Fruit fly (Drosophila melanogaster): ENCODE results near the gene CG31200.

The CG31200 gene

dm6 chr3R:20779969-20780368 lies 34.8 kb upstream of the CG31200 start (continued):
- TF ChIP-seq CG31627 (GFP tag; optimal IDR thresholded peaks at IDR 0.05) (no peak), CG34406 (GFP tag; optimal IDR thresholded peaks at IDR 0.05) (peak; percentile 49), Hr38 (GFP tag; optimal IDR thresholded peaks at IDR 0.05) (no peak), Eip78C (GFP tag) (peak; percentile 91), acj6 (GFP tag; optimal IDR thresholded peaks at IDR 0.05) (no peak), CG6163 (GFP tag; IDR thresholded peaks at IDR 0.05) (no peak; the same call in none of the 3 replicates), fd59A (GFP tag; optimal IDR thresholded peaks at IDR 0.05) (peak; percentile 12), vri (GFP tag; optimal IDR thresholded peaks at IDR 0.05) (peak; percentile 69), Smox (GFP tag; optimal IDR thresholded peaks at IDR 0.05) (peak; percentile 11), Hr39 (GFP tag; optimal IDR thresholded peaks at IDR 0.05) (no peak), CG4318 (GFP tag; optimal IDR thresholded peaks at IDR 0.05) (no peak), CG15336 (GFP tag; IDR thresholded peaks at IDR 0.05) (peak; percentile 80), dsx (GFP tag; optimal IDR thresholded peaks at IDR 0.05; ENCODE audit: poor library complexity, severe bottlenecking) (peak; percentile 63), CG1621 (tag; optimal IDR thresholded peaks at IDR 0.05) (peak; percentile 62), Hr4 (GFP tag; optimal IDR thresholded peaks at IDR 0.05) (no peak), dac (GFP tag; optimal IDR thresholded peaks at IDR 0.05) (no peak), Sox14 (GFP tag; optimal IDR thresholded peaks at IDR 0.05) (peak; percentile 20)

- TF ChIP-seq Ets96B (tag; optimal IDR thresholded peaks at IDR 0.05) = no peak
- TF ChIP-seq CG8319 (GFP tag; optimal IDR thresholded peaks at IDR 0.05) = no peak
- no peak for TF ChIP-seq CG1621 (tag; optimal IDR thresholded peaks at IDR 0.05)
- no peak for TF ChIP-seq CG4318 (GFP tag; optimal IDR thresholded peaks at IDR 0.05)
- no peak for TF ChIP-seq CG6808 (GFP tag; optimal IDR thresholded peaks at IDR 0.05)
- no peak for TF ChIP-seq topi (GFP tag; optimal IDR thresholded peaks at IDR 0.05)
- TF ChIP-seq ss (GFP tag; optimal IDR thresholded peaks at IDR 0.05) = no peak
These were observed 34.4 kb upstream of the CG31200 start for dm6 chr3R:20779545-20779944.

- TF ChIP-seq dac (GFP tag; optimal IDR thresholded peaks at IDR 0.05) = peak; percentile 79
- peak; percentile 37 for TF ChIP-seq lz (GFP tag; optimal IDR thresholded peaks at IDR 0.05)
- peak; percentile 95 for TF ChIP-seq CG6808 (GFP tag; optimal IDR thresholded peaks at IDR 0.05)
- TF ChIP-seq CG11902 (GFP tag; optimal IDR thresholded peaks at IDR 0.05) = no peak
- peak; percentile 96 for TF ChIP-seq CG6276 (GFP tag; optimal IDR thresholded peaks at IDR 0.05)
- peak; percentile 16 for TF ChIP-seq acj6 (GFP tag; optimal IDR thresholded peaks at IDR 0.05)
- TF ChIP-seq fd59A (GFP tag; optimal IDR thresholded peaks at IDR 0.05) = peak; percentile 83
- peak; percentile 94 for TF ChIP-seq CG1621 (tag; optimal IDR thresholded peaks at IDR 0.05)
- TF ChIP-seq Ets96B (tag; optimal IDR thresholded peaks at IDR 0.05) = peak; percentile 95
- peak; percentile 7 for TF ChIP-seq CG4318 (GFP tag; optimal IDR thresholded peaks at IDR 0.05)
- peak; percentile 82 for TF ChIP-seq topi (GFP tag; optimal IDR thresholded peaks at IDR 0.05)
- no peak for TF ChIP-seq Hr38 (GFP tag; optimal IDR thresholded peaks at IDR 0.05)
- peak; percentile 87 for TF ChIP-seq CG3919 (GFP tag; optimal IDR thresholded peaks at IDR 0.05)
- TF ChIP-seq OdsH (GFP tag; optimal IDR thresholded peaks at IDR 0.05) = peak; percentile 71
- TF ChIP-seq dsx (GFP tag; optimal IDR thresholded peaks at IDR 0.05; ENCODE audit: poor library complexity, severe bottlenecking) = peak; percentile 94
- peak; percentile 70 for TF ChIP-seq pdm3 (GFP tag; optimal IDR thresholded peaks at IDR 0.05)
- TF ChIP-seq CG8119 (GFP tag; IDR thresholded peaks at IDR 0.05) = peak; percentile 98
- TF ChIP-seq CG15336 (GFP tag; IDR thresholded peaks at IDR 0.05) = peak; percentile 98
- no peak for TF ChIP-seq Hr39 (GFP tag; optimal IDR thresholded peaks at IDR 0.05)
- TF ChIP-seq CG31627 (GFP tag; optimal IDR thresholded peaks at IDR 0.05) = no peak
- peak; percentile 97 for TF ChIP-seq CG16779 (tag; optimal IDR thresholded peaks at IDR 0.05)
- peak; percentile 87 for TF ChIP-seq CG3032 (tag; optimal IDR thresholded peaks at IDR 0.05)
- TF ChIP-seq Smox (GFP tag; optimal IDR thresholded peaks at IDR 0.05) = peak; percentile 54
- TF ChIP-seq CG11294 (GFP tag; IDR thresholded peaks at IDR 0.05) = peak; percentile 89
- TF ChIP-seq CG8319 (GFP tag; optimal IDR thresholded peaks at IDR 0.05) = peak; percentile 77
- TF ChIP-seq CG9139 (GFP tag; optimal IDR thresholded peaks at IDR 0.05) = peak; percentile 98
- TF ChIP-seq CG32006 (GFP tag; optimal IDR thresholded peaks at IDR 0.05) = peak; percentile 79
- peak; percentile 73 for TF ChIP-seq Blimp-1 (GFP tag; optimal IDR thresholded peaks at IDR 0.05)
- TF ChIP-seq fkh (GFP tag; optimal IDR thresholded peaks at IDR 0.05) = no peak
- TF ChIP-seq Eip93F (GFP tag; optimal IDR thresholded peaks at IDR 0.05) = peak; percentile 97
- TF ChIP-seq CG6163 (GFP tag; IDR thresholded peaks at IDR 0.05) = peak; percentile 99
- peak; percentile 69 for TF ChIP-seq esn (GFP tag; optimal IDR thresholded peaks at IDR 0.05)
- TF ChIP-seq CG6792 (GFP tag; optimal IDR thresholded peaks at IDR 0.05) = peak; percentile 80
- no peak for TF ChIP-seq Sox15 (GFP tag; optimal IDR thresholded peaks at IDR 0.05)
- TF ChIP-seq CG11762 (GFP tag; optimal IDR thresholded peaks at IDR 0.05; ENCODE audit: insufficient read depth) = peak; percentile 88
- peak; percentile 83 for TF ChIP-seq CG34406 (GFP tag; optimal IDR thresholded peaks at IDR 0.05)
- peak; percentile 89 for TF ChIP-seq net (GFP tag; optimal IDR thresholded peaks at IDR 0.05)
- peak; percentile 31 for TF ChIP-seq Ets21C (GFP tag; optimal IDR thresholded peaks at IDR 0.05)
These were observed 33.3 kb upstream of the CG31200 start for dm6 chr3R:20778285-20778926.

Measured in whole organism, prepupa.